Worm (Caenorhabditis elegans) whole organism, young adult: ENCODE measurements around the gene ZK829.3.
A peak's percentile ranks its signal among the peaks of the same experiment; 100 is the strongest.

Experiments used
- F23B12.7 ChIP-seq: sonication (generic microtip); optimal IDR thresholded peaks from 2 replicates; lab custom pipeline; 2017; ENCODE audit warnings: missing genetic modification characterization, mild to moderate bottlenecking, missing compliant biosample characterization, antibody characterized with exemption, moderate library complexity; ENCODE audit not compliant: insufficient read depth
- F57C9.4 ChIP-seq: sonication (generic microtip); optimal IDR thresholded peaks from 2 replicates; lab custom pipeline; 2017; ENCODE audit warnings: mild to moderate bottlenecking, missing genetic modification characterization, missing compliant biosample characterization
- Y56A3A.18 ChIP-seq: fragments of 200-800 bp; sonication (Bioruptor generic); IDR thresholded peaks from 2 replicates; pipeline ENCODE4 v1.3.6; 2022; ENCODE audit warnings: missing genetic modification reagents, missing genetic modification characterization, missing compliant biosample characterization
- Y95B8A.8 ChIP-seq: fragments of 200-800 bp; sonication (Bioruptor generic); IDR thresholded peaks from 2 replicates; pipeline ENCODE4 v1.3.6; 2022; ENCODE audit warnings: missing genetic modification reagents, missing genetic modification characterization, missing compliant biosample characterization
- ama-1 ChIP-seq, 3 experiments: fragments of 150-350 bp in 1 of 3; sonication (generic microtip) in 2 of 3; optimal IDR thresholded peaks; 2 replicates each; lab custom pipeline; 2014 to 2018; ENCODE audit warnings: missing biosample characterization in 2 of 3, missing genetic modification characterization in 2 of 3, missing genetic modification reagents in 2 of 3
- attf-6 ChIP-seq: fragments of 200-800 bp; sonication (Bioruptor generic); IDR thresholded peaks from 2 replicates; pipeline ENCODE4 v1.3.6; 2022; ENCODE audit warnings: missing genetic modification reagents, missing genetic modification characterization, missing compliant biosample characterization
- cebp-1 ChIP-seq, 2 experiments: fragments of 200-800 bp in 1 of 2; sonication (Bioruptor generic) in 1 of 2; sonication (generic microtip) in 1 of 2; IDR thresholded peaks in 1 of 2; optimal IDR thresholded peaks in 1 of 2; 2 replicates each; pipeline versions ENCODE4 v1.3.6 to Lab custom; 2017 to 2022; ENCODE audit warnings: missing compliant biosample characterization in 2 of 2, missing genetic modification characterization in 2 of 2, mild to moderate bottlenecking in 1 of 2, missing genetic modification reagents in 1 of 2, moderate library complexity in 1 of 2
- dpl-1 ChIP-seq: fragments of 150-350 bp; optimal IDR thresholded peaks from 2 replicates; lab custom pipeline; 2014; ENCODE audit warnings: missing biosample characterization, missing genetic modification reagents, missing genetic modification characterization
- egl-18 ChIP-seq: fragments of 200-800 bp; sonication (Bioruptor generic); IDR thresholded peaks from 2 replicates; pipeline ENCODE4 v1.3.6; 2022; ENCODE audit warnings: missing genetic modification reagents, missing genetic modification characterization, missing compliant biosample characterization
- ekl-4 ChIP-seq: fragments of 200-800 bp; sonication (Bioruptor generic); IDR thresholded peaks from 2 replicates; pipeline ENCODE4 v1.3.6; 2022; ENCODE audit warnings: missing genetic modification reagents, missing genetic modification characterization, missing compliant biosample characterization
- gei-17 ChIP-seq: fragments of 200-800 bp; sonication (Bioruptor generic); optimal IDR thresholded peaks from 2 replicates; lab custom pipeline; 2018; ENCODE audit warnings: mild to moderate bottlenecking, missing genetic modification characterization, missing compliant biosample characterization
- hlh-26 ChIP-seq: fragments of 200-800 bp; sonication (Bioruptor generic); conservative IDR thresholded peaks from 2 replicates; pipeline ENCODE4 v1.3.6; 2022; ENCODE audit warnings: missing genetic modification reagents, missing genetic modification characterization, missing compliant biosample characterization
- let-526 ChIP-seq: fragments of 200-800 bp; sonication (Bioruptor generic); IDR thresholded peaks from 2 replicates; pipeline ENCODE4 v1.3.6; 2022; ENCODE audit warnings: missing genetic modification reagents, missing genetic modification characterization, missing compliant biosample characterization
- lin-40 ChIP-seq: sonication (generic microtip); optimal IDR thresholded peaks from 2 replicates; lab custom pipeline; 2016; ENCODE audit warnings: missing genetic modification characterization, mild to moderate bottlenecking, missing compliant biosample characterization, missing genotype, missing genetic modification reagents
- madf-10 ChIP-seq: sonication (generic microtip); optimal IDR thresholded peaks from 2 replicates; lab custom pipeline; 2016; ENCODE audit warnings: mild to moderate bottlenecking, missing genetic modification characterization, missing compliant biosample characterization
- mcd-1 ChIP-seq: fragments of 200-800 bp; sonication (Bioruptor generic); IDR thresholded peaks from 2 replicates; pipeline ENCODE4 v1.3.6; 2022; ENCODE audit warnings: missing genetic modification reagents, missing genetic modification characterization, missing compliant biosample characterization
- nfya-2 ChIP-seq: fragments of 200-800 bp; sonication (Bioruptor generic); IDR thresholded peaks from 2 replicates; pipeline ENCODE4 v1.3.6; 2022; ENCODE audit warnings: missing genetic modification reagents, missing genetic modification characterization, missing compliant biosample characterization
- nhr-120 ChIP-seq: fragments of 200-800 bp; sonication (Bioruptor generic); IDR thresholded peaks from 2 replicates; pipeline ENCODE4 v1.3.6; 2022; ENCODE audit warnings: missing genetic modification characterization, missing compliant biosample characterization
- nhr-80 ChIP-seq: sonication (generic microtip); optimal IDR thresholded peaks from 2 replicates; lab custom pipeline; 2016; ENCODE audit warnings: missing genetic modification characterization, missing compliant biosample characterization
- nhr-90 ChIP-seq: sonication (generic microtip); optimal IDR thresholded peaks from 2 replicates; lab custom pipeline; 2016; ENCODE audit warnings: missing genotype, mild to moderate bottlenecking, missing genetic modification characterization, missing compliant biosample characterization
- rec-8 ChIP-seq, 2 experiments: sonication (generic microtip); optimal IDR thresholded peaks; 2 replicates each; lab custom pipeline; 2016; ENCODE audit warnings: mild to moderate bottlenecking in 2 of 2, missing genetic modification characterization in 2 of 2, missing genetic modification reagents in 2 of 2, missing genotype in 2 of 2, missing biosample characterization in 1 of 2, missing compliant biosample characterization in 1 of 2, moderate library complexity in 1 of 2
- snpc-1.3 ChIP-seq: sonication (generic microtip); optimal IDR thresholded peaks from 2 replicates; lab custom pipeline; 2017; ENCODE audit warnings: missing genetic modification characterization, mild to moderate bottlenecking, missing compliant biosample characterization, antibody characterized with exemption, moderate library complexity, missing genotype, missing genetic modification reagents; ENCODE audit not compliant: insufficient read depth
- somi-1 ChIP-seq: fragments of 200-800 bp; sonication (Bioruptor generic); optimal IDR thresholded peaks from 2 replicates; lab custom pipeline; 2018; ENCODE audit warnings: mild to moderate bottlenecking, missing genetic modification characterization, missing compliant biosample characterization
- sptf-2 ChIP-seq: fragments of 200-800 bp; sonication (Bioruptor generic); optimal IDR thresholded peaks from 2 replicates; lab custom pipeline; 2018; ENCODE audit warnings: mild to moderate bottlenecking, missing genetic modification characterization, missing compliant biosample characterization
- tlf-1 ChIP-seq: fragments of 200-800 bp; sonication (Bioruptor generic); optimal IDR thresholded peaks from 2 replicates; lab custom pipeline; 2018; ENCODE audit warnings: mild to moderate bottlenecking, missing genetic modification characterization, missing compliant biosample characterization
- unc-130 ChIP-seq: sonication (generic microtip); optimal IDR thresholded peaks from 2 replicates; lab custom pipeline; 2016; ENCODE audit warnings: missing genetic modification reagents, missing genetic modification characterization, missing compliant biosample characterization
- zfh-2 ChIP-seq: fragments of 200-800 bp; sonication (Bioruptor generic); conservative IDR thresholded peaks from 2 replicates; pipeline ENCODE4 v1.3.6; 2022; ENCODE audit warnings: missing genetic modification reagents, missing genetic modification characterization, missing compliant biosample characterization
- ztf-25 ChIP-seq: fragments of 200-800 bp; sonication (Bioruptor generic); IDR thresholded peaks from 2 replicates; pipeline ENCODE4 v1.3.6; 2022; ENCODE audit warnings: missing genetic modification reagents, missing genetic modification characterization, missing compliant biosample characterization
- ztf-3 ChIP-seq: fragments of 200-800 bp; sonication (Bioruptor generic); optimal IDR thresholded peaks from 2 replicates; lab custom pipeline; 2018; ENCODE audit warnings: mild to moderate bottlenecking, missing genetic modification characterization, missing compliant biosample characterization

ZK829.3 gene

ce11 chrIV:11924092-11924491 is 21.4 kb downstream of the ZK829.3 start:
- TF ChIP-seq zfh-2 (GFP tag; lab: Robert Waterston, UW) (no peak), attf-6 (GFP tag; lab: Robert Waterston, UW) (no peak), nhr-90 (tag; lab: Kevin White, UChicago) (no peak), lin-40 (tag; lab: Kevin White, UChicago) (no peak), ztf-25 (GFP tag; lab: Robert Waterston, UW) (no peak), rec-8 (tag; optimal IDR thresholded peaks at IDR 0.05; lab: Kevin White, UChicago) (no peak)
- TF ChIP-seq, all 124 proteins: peak for 0

- TF ChIP-seq snpc-1.3 (tag; lab: Kevin White, UChicago) (no peak), zfh-2 (GFP tag; lab: Robert Waterston, UW) (no peak), gei-17 (GFP tag; lab: Kevin White, UChicago) (no peak), somi-1 (no peak), ekl-4 (GFP tag; lab: Robert Waterston, UW) (no peak), madf-10 (tag; lab: Kevin White, UChicago) (no peak), Y56A3A.18 (GFP tag; lab: Robert Waterston, UW) (no peak), dpl-1 (GFP tag; lab: Kevin White, UChicago) (no peak), unc-130 (GFP tag; lab: Kevin White, UChicago) (no peak), nhr-120 (GFP tag; lab: Robert Waterston, UW) (no peak), nhr-90 (tag; lab: Kevin White, UChicago) (no peak), ztf-3 (GFP tag; lab: Kevin White, UChicago) (no peak), tlf-1 (GFP tag; lab: Kevin White, UChicago) (no peak)
- TF ChIP-seq, all 124 proteins: peak for 0
Measured at ce11 chrIV:11923074-11923473, 22.4 kb downstream of the ZK829.3 start, which contains the start of gene srlf-31. Gene srlf-31, minus strand, starts transcription at chrIV:11923174.

ce11 chrIV:11922011-11922410 is 23.5 kb downstream of the ZK829.3 start, which contains the start of gene ZK822.1:
Gene ZK822.1, minus strand, starts transcription at chrIV:11922131.
- TF ChIP-seq cebp-1 (GFP tag; IDR thresholded peaks at IDR 0.05; lab: Robert Waterston, UW) (no peak), cebp-1 (tag; optimal IDR thresholded peaks at IDR 0.05; lab: Kevin White, UChicago) (peak; percentile 10), let-526 (GFP tag; lab: Robert Waterston, UW) (no peak)

- TF ChIP-seq ama-1 (optimal IDR thresholded peaks at IDR 0.05; lab: Kevin White, UChicago) (no peak), ama-1 (GFP tag; optimal IDR thresholded peaks at IDR 0.05; lab: Kevin White, UChicago) (no peak), nfya-2 (GFP tag; lab: Robert Waterston, UW) (no peak), F23B12.7 (tag; lab: Kevin White, UChicago) (no peak), F57C9.4 (tag; lab: Kevin White, UChicago) (no peak), mcd-1 (GFP tag; lab: Robert Waterston, UW) (no peak), attf-6 (GFP tag; lab: Robert Waterston, UW) (no peak), egl-18 (GFP tag; lab: Robert Waterston, UW) (no peak)
- TF ChIP-seq, all 124 proteins: peak for 0
Measured at ce11 chrIV:11919067-11919466, 26.5 kb downstream of the ZK829.3 start.

- TF ChIP-seq nhr-80, result peak; percentile 61
- no peak for TF ChIP-seq sptf-2
- no peak for TF ChIP-seq Y95B8A.8 (GFP tag; lab: Robert Waterston, UW)
- TF ChIP-seq hlh-26, result no peak
Measured at ce11 chrIV:11917886-11918285, 27.6 kb downstream of the ZK829.3 start.
